Worm (Caenorhabditis elegans): ENCODE data around the gene unc-8.

Gene unc-8

ce11 chrIV:7235382-7235917 lies 38.5 kb downstream of the unc-8 start (continued):
- no peak for TF ChIP-seq hsf-1 (GFP tag; IDR thresholded peaks at IDR 0.05)
- peak; percentile 82 for TF ChIP-seq hmg-1.2 (GFP tag; IDR thresholded peaks at IDR 0.05)
- peak; percentile 9 for TF ChIP-seq repo-1 (tag; optimal IDR thresholded peaks at IDR 0.05)
- no peak for TF ChIP-seq ceh-58 (GFP tag; IDR thresholded peaks at IDR 0.05)
- TF ChIP-seq sdz-38 (tag; optimal IDR thresholded peaks at IDR 0.05) = no peak
- no peak for TF ChIP-seq efl-1 (GFP tag; optimal IDR thresholded peaks at IDR 0.05)
- TF ChIP-seq lin-54 (GFP tag; optimal IDR thresholded peaks at IDR 0.05) = peak; percentile 31
- no peak for TF ChIP-seq nfya-2 (GFP tag; IDR thresholded peaks at IDR 0.05)
- TF ChIP-seq zfh-2 (GFP tag; conservative IDR thresholded peaks at IDR 0.05) = peak; percentile 89
- no peak for TF ChIP-seq sptf-2 (GFP tag; optimal IDR thresholded peaks at IDR 0.05)
- peak; percentile 25 for TF ChIP-seq K12H6.12 (tag; optimal IDR thresholded peaks at IDR 0.05)
- no peak for TF ChIP-seq F39B2.1 (GFP tag; IDR thresholded peaks at IDR 0.05)
- 0 out of 2 replicates have a peak, but pooled peaks have one; percentile 50 for TF ChIP-seq K11D2.4 (GFP tag; IDR thresholded peaks at IDR 0.05)
- TF ChIP-seq ztf-28 (GFP tag; IDR thresholded peaks at IDR 0.05) = no peak
- peak; percentile 47; the same call in 1 of the 2 replicates for TF ChIP-seq hmg-20 (GFP tag; IDR thresholded peaks at IDR 0.05)
- no peak; the same call in 1 of the 2 replicates for TF ChIP-seq aptf-3 (GFP tag; IDR thresholded peaks at IDR 0.05)
- TF ChIP-seq attf-5 (GFP tag; optimal IDR thresholded peaks at IDR 0.05) = peak; percentile 52
- no peak for TF ChIP-seq ceh-40 (GFP tag; IDR thresholded peaks at IDR 0.05)
- no peak for TF ChIP-seq cebp-1 (GFP tag; IDR thresholded peaks at IDR 0.05)
- TF ChIP-seq cebp-1 (tag; optimal IDR thresholded peaks at IDR 0.05) = peak; percentile 57
- peak; percentile 11 for TF ChIP-seq ztf-18 (tag; optimal IDR thresholded peaks at IDR 0.05)
- no peak for TF ChIP-seq unc-130 (GFP tag; optimal IDR thresholded peaks at IDR 0.05)
- TF ChIP-seq fkh-3 (tag; optimal IDR thresholded peaks at IDR 0.05) = no peak
- TF ChIP-seq zim-3 (tag; optimal IDR thresholded peaks at IDR 0.05) = no peak
- peak; percentile 6 for TF ChIP-seq somi-1 (GFP tag; optimal IDR thresholded peaks at IDR 0.05)
- peak in 1 of 2 experiments; percentile 8 for TF ChIP-seq rec-8 (tag; optimal IDR thresholded peaks at IDR 0.05)
- no peak for TF ChIP-seq attf-6 (GFP tag; IDR thresholded peaks at IDR 0.05)
- peak; percentile 28 for TF ChIP-seq lin-40 (tag; optimal IDR thresholded peaks at IDR 0.05)
- no peak for TF ChIP-seq ceh-100 (GFP tag; IDR thresholded peaks at IDR 0.05)
- TF ChIP-seq ztf-22 (GFP tag; optimal IDR thresholded peaks at IDR 0.05) = no peak
- no peak for TF ChIP-seq athp-1 (tag; optimal IDR thresholded peaks at IDR 0.05)
- no peak for TF ChIP-seq lsl-1 (GFP tag; optimal IDR thresholded peaks at IDR 0.05)
- TF ChIP-seq rcor-1 (GFP tag; IDR thresholded peaks at IDR 0.05) = peak; percentile 26; the same call in 1 of the 2 replicates
- TF ChIP-seq B0336.3 (GFP tag; IDR thresholded peaks at IDR 0.05) = peak; percentile 59; the same call in 1 of the 2 replicates
- no peak for TF ChIP-seq snpc-4 (GFP tag; optimal IDR thresholded peaks at IDR 0.05)
- TF ChIP-seq snpc-4 (tag; optimal IDR thresholded peaks at IDR 0.05) = peak in 1 of 4 experiments; percentile 21
- TF ChIP-seq pha-4 (tag; optimal IDR thresholded peaks at IDR 0.05) = no peak
- TF ChIP-seq let-526 (GFP tag; IDR thresholded peaks at IDR 0.05) = no peak
- TF ChIP-seq pbrm-1 (GFP tag; IDR thresholded peaks at IDR 0.05) = 0 out of 2 replicates have a peak, but pooled peaks have one; percentile 20
- TF ChIP-seq lsy-27 (tag; optimal IDR thresholded peaks at IDR 0.05; ENCODE audit: borderline replicate concordance, insufficient read depth) = no peak
